Worm (Caenorhabditis elegans): ENCODE measurements around the gene Y94H6A.7.

The Y94H6A.7 gene

ce11 chrIV:2708329-2708965 lies 7.9 kb downstream of the Y94H6A.7 start (continued):
- peak; percentile 77 for TF ChIP-seq K11D2.4 (GFP tag; IDR thresholded peaks at IDR 0.05)
- TF ChIP-seq unc-130 (GFP tag; optimal IDR thresholded peaks at IDR 0.05): no peak
- no peak for TF ChIP-seq ztf-6 (GFP tag; IDR thresholded peaks at IDR 0.05)
- TF ChIP-seq ztf-26 (tag; optimal IDR thresholded peaks at IDR 0.05): peak; percentile 60
- TF ChIP-seq rec-8 (tag; optimal IDR thresholded peaks at IDR 0.05): no peak
- TF ChIP-seq hmg-1.2 (GFP tag; IDR thresholded peaks at IDR 0.05): peak; percentile 95
- TF ChIP-seq Y53G8AR.9 (GFP tag; conservative IDR thresholded peaks at IDR 0.05): 0 out of 2 replicates have a peak, but pooled peaks have one; percentile 63
- TF ChIP-seq ztf-22 (GFP tag; optimal IDR thresholded peaks at IDR 0.05): no peak
- TF ChIP-seq F57A8.1 (GFP tag; optimal IDR thresholded peaks at IDR 0.05): no peak
- TF ChIP-seq sea-2 (GFP tag; IDR thresholded peaks at IDR 0.05): no peak
- peak; percentile 67 for TF ChIP-seq ekl-4 (GFP tag; IDR thresholded peaks at IDR 0.05)
- TF ChIP-seq mel-28 (tag; optimal IDR thresholded peaks at IDR 0.05; ENCODE audit: borderline replicate concordance): no peak
- TF ChIP-seq D2030.7 (GFP tag; IDR thresholded peaks at IDR 0.05): no peak
- no peak for TF ChIP-seq him-1 (tag; optimal IDR thresholded peaks at IDR 0.05)
- TF ChIP-seq attf-3 (GFP tag; conservative IDR thresholded peaks at IDR 0.05): 0 out of 2 replicates have a peak, but pooled peaks have one; percentile 24
- no peak for TF ChIP-seq mxl-1 (tag; optimal IDR thresholded peaks at IDR 0.05)
- TF ChIP-seq Y79H2A.3 (GFP tag; conservative IDR thresholded peaks at IDR 0.05): no peak
- TF ChIP-seq lin-35 (GFP tag; optimal IDR thresholded peaks at IDR 0.05): peak in 1 of 3 experiments; percentile 30
- TF ChIP-seq die-1 (tag; optimal IDR thresholded peaks at IDR 0.05): peak; percentile 5
- peak; percentile 61; the same call in 1 of the 2 replicates for TF ChIP-seq hmg-20 (GFP tag; IDR thresholded peaks at IDR 0.05)
- TF ChIP-seq ztf-18 (tag; optimal IDR thresholded peaks at IDR 0.05): peak; percentile 69
- TF ChIP-seq tlf-1 (GFP tag; optimal IDR thresholded peaks at IDR 0.05): peak; percentile 60
- no peak for TF ChIP-seq tbx-9 (tag; optimal IDR thresholded peaks at IDR 0.05; ENCODE audit: borderline replicate concordance)
- TF ChIP-seq somi-1 (GFP tag; optimal IDR thresholded peaks at IDR 0.05): peak; percentile 53
- TF ChIP-seq snpc-4 (GFP tag; optimal IDR thresholded peaks at IDR 0.05): no peak
- peak in 3 of 4 experiments; percentile 38 to 56 (median 41) for TF ChIP-seq snpc-4 (tag; optimal IDR thresholded peaks at IDR 0.05)
- TF ChIP-seq attf-5 (GFP tag; optimal IDR thresholded peaks at IDR 0.05): peak; percentile 54
- TF ChIP-seq bed-1 (GFP tag; IDR thresholded peaks at IDR 0.05): no peak
- peak; percentile 48 for TF ChIP-seq tbp1 (GFP tag; optimal IDR thresholded peaks at IDR 0.05)
- no peak for TF ChIP-seq ccch-3 (GFP tag; optimal IDR thresholded peaks at IDR 0.05)
- TF ChIP-seq ztf-3 (GFP tag; optimal IDR thresholded peaks at IDR 0.05): peak; percentile 15
- peak; percentile 7 for TF ChIP-seq zim-3 (tag; optimal IDR thresholded peaks at IDR 0.05)
- TF ChIP-seq Y67H2A.10 (GFP tag; conservative IDR thresholded peaks at IDR 0.05): peak; percentile 55; the same call in 1 of the 2 replicates
- TF ChIP-seq aptf-2 (GFP tag; conservative IDR thresholded peaks at IDR 0.05): no peak
- TF ChIP-seq repo-1 (tag; optimal IDR thresholded peaks at IDR 0.05): peak; percentile 14
- no peak for TF ChIP-seq nhr-179 (tag; optimal IDR thresholded peaks at IDR 0.05)
- no peak for TF ChIP-seq hrde-1 (tag; optimal IDR thresholded peaks at IDR 0.05; ENCODE audit: borderline replicate concordance)
- TF ChIP-seq lin-26 (GFP tag; IDR thresholded peaks at IDR 0.05): peak; percentile 68; the same call in 1 of the 2 replicates
- TF ChIP-seq athp-1 (tag; optimal IDR thresholded peaks at IDR 0.05): peak; percentile 64
- no peak for TF ChIP-seq F39B2.1 (GFP tag; IDR thresholded peaks at IDR 0.05)
- TF ChIP-seq ets-4 (GFP tag; optimal IDR thresholded peaks at IDR 0.05): no peak
- peak; percentile 65 for TF ChIP-seq madf-10 (tag; optimal IDR thresholded peaks at IDR 0.05)
- no peak for TF ChIP-seq lsl-1 (GFP tag; optimal IDR thresholded peaks at IDR 0.05)
- TF ChIP-seq F52B5.7 (tag; optimal IDR thresholded peaks at IDR 0.05): peak; percentile 23
- no peak for TF ChIP-seq dpl-1 (GFP tag; optimal IDR thresholded peaks at IDR 0.05)
- no peak for TF ChIP-seq F57C9.4 (tag; optimal IDR thresholded peaks at IDR 0.05)
- TF ChIP-seq pbrm-1 (GFP tag; IDR thresholded peaks at IDR 0.05): peak; percentile 81
- TF ChIP-seq Y56A3A.18 (GFP tag; IDR thresholded peaks at IDR 0.05): no peak
